Worm (Caenorhabditis elegans): ENCODE measurements around the gene ZK1067.3.

The ZK1067.3 gene

DNA sequence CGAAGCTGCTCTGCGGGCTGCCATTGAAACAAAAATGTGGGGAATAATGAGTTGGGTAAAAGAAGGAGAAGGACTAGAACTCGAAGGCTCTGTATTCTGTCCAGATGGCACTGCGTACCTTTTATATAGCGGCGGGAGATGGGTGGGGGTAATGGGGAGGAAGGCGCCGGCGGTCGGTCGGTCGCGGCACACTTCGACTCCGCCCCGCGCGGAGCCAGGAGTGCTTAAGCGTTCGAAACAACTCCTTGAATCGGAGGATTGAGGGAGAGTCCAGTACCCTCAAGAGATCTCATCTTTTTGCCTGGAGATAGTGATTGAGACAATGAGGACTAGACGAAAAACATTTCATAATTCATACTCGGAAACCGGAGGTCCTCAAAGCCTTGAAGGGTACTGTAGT is 4.1 kb downstream of the ZK1067.3 start, which contains the start of gene abu-14:
TSS of gene abu-14 (minus strand) at position 81 of the 400 bp plus-strand sequence.
- TF ChIP-seq mep-1 (tag; optimal IDR thresholded peaks at IDR 0.05) (no peak), bed-3 (GFP tag; optimal IDR thresholded peaks at IDR 0.05) (no peak), zip-8 (tag; optimal IDR thresholded peaks at IDR 0.05) (no peak), ceh-83 (GFP tag; optimal IDR thresholded peaks at IDR 0.05) (no peak), nhr-2 (tag; optimal IDR thresholded peaks at IDR 0.05) (no peak), ces-1 (GFP tag; optimal IDR thresholded peaks at IDR 0.05) (no peak), ceh-39 (tag; optimal IDR thresholded peaks at IDR 0.05) (no peak)

ce11 chrII:9231240-9231639 is 8.2 kb downstream of the ZK1067.3 start, which contains the start of gene gst-13:
Gene gst-13, plus strand, starts transcription at chrII:9231457.
- no peak for TF ChIP-seq blmp-1 (tag; optimal IDR thresholded peaks at IDR 0.05)
- no peak for TF ChIP-seq mab-5 (tag; optimal IDR thresholded peaks at IDR 0.05)
- TF ChIP-seq mep-1 (tag; optimal IDR thresholded peaks at IDR 0.05): no peak
- no peak for TF ChIP-seq bed-3 (GFP tag; optimal IDR thresholded peaks at IDR 0.05)
- no peak for TF ChIP-seq mls-2 (tag; optimal IDR thresholded peaks at IDR 0.05)
- no peak for TF ChIP-seq lsy-2 (tag; optimal IDR thresholded peaks at IDR 0.05)
- no peak for TF ChIP-seq ztf-11 (tag; optimal IDR thresholded peaks at IDR 0.05)
- no peak for TF ChIP-seq sptf-1 (tag; optimal IDR thresholded peaks at IDR 0.05)
- no peak for TF ChIP-seq elt-3 (tag; optimal IDR thresholded peaks at IDR 0.05)
- TF ChIP-seq nhr-2 (tag; optimal IDR thresholded peaks at IDR 0.05): no peak
- TF ChIP-seq nhr-76 (tag; optimal IDR thresholded peaks at IDR 0.05): no peak
- TF ChIP-seq elt-1 (tag; optimal IDR thresholded peaks at IDR 0.05; ENCODE audit: borderline replicate concordance, insufficient read depth): no peak
- TF ChIP-seq cnd-1 (tag; optimal IDR thresholded peaks at IDR 0.05): no peak
- no peak for TF ChIP-seq flh-1 (GFP tag; optimal IDR thresholded peaks at IDR 0.05)
- TF ChIP-seq ces-1 (GFP tag; optimal IDR thresholded peaks at IDR 0.05): no peak
- no peak for TF ChIP-seq lin-32 (GFP tag; optimal IDR thresholded peaks at IDR 0.05)
- TF ChIP-seq sem-2 (GFP tag; optimal IDR thresholded peaks at IDR 0.05): no peak
- no peak for TF ChIP-seq lin-13 (tag; optimal IDR thresholded peaks at IDR 0.05)
- no peak for TF ChIP-seq hlh-1 (tag; optimal IDR thresholded peaks at IDR 0.05)

- TF ChIP-seq sem-2 (GFP tag; optimal IDR thresholded peaks at IDR 0.05) (no peak), nhr-237 (tag; optimal IDR thresholded peaks at IDR 0.05) (no peak), cnd-1 (tag; optimal IDR thresholded peaks at IDR 0.05) (no peak), ham-2 (GFP tag; optimal IDR thresholded peaks at IDR 0.05) (peak; percentile 9), mls-2 (tag; optimal IDR thresholded peaks at IDR 0.05) (no peak), blmp-1 (tag; optimal IDR thresholded peaks at IDR 0.05) (peak; percentile 89), M03D4.4 (tag; optimal IDR thresholded peaks at IDR 0.05) (no peak), tbx-8 (GFP tag; optimal IDR thresholded peaks at IDR 0.05) (no peak), nhr-2 (tag; optimal IDR thresholded peaks at IDR 0.05) (no peak), zip-8 (tag; optimal IDR thresholded peaks at IDR 0.05) (no peak)
Observed at ce11 chrII:9232493-9232892, 9.4 kb downstream of the ZK1067.3 start.

- TF ChIP-seq ceh-39 (tag; optimal IDR thresholded peaks at IDR 0.05): no peak
- no peak for TF ChIP-seq blmp-1 (tag; optimal IDR thresholded peaks at IDR 0.05)
- no peak for TF ChIP-seq pha-4 (tag; optimal IDR thresholded peaks at IDR 0.05)
- no peak for TF ChIP-seq unc-120 (tag; optimal IDR thresholded peaks at IDR 0.05; ENCODE audit: poor library complexity, severe bottlenecking)
- TF ChIP-seq hlh-1 (tag; optimal IDR thresholded peaks at IDR 0.05): no peak
- no peak for TF ChIP-seq bed-3 (GFP tag; optimal IDR thresholded peaks at IDR 0.05)
- TF ChIP-seq M03D4.4 (tag; optimal IDR thresholded peaks at IDR 0.05): no peak
- no peak for TF ChIP-seq elt-1 (tag; optimal IDR thresholded peaks at IDR 0.05; ENCODE audit: borderline replicate concordance, insufficient read depth)
- TF ChIP-seq ces-1 (GFP tag; optimal IDR thresholded peaks at IDR 0.05): no peak
- no peak for TF ChIP-seq lin-13 (tag; optimal IDR thresholded peaks at IDR 0.05)
- TF ChIP-seq ceh-43 (GFP tag; optimal IDR thresholded peaks at IDR 0.05): no peak
- no peak for TF ChIP-seq ztf-11 (tag; optimal IDR thresholded peaks at IDR 0.05)
- no peak for TF ChIP-seq sptf-1 (tag; optimal IDR thresholded peaks at IDR 0.05)
- no peak for TF ChIP-seq ceh-83 (GFP tag; optimal IDR thresholded peaks at IDR 0.05)
- no peak for TF ChIP-seq unc-62 (GFP tag; optimal IDR thresholded peaks at IDR 0.05)
- no peak for TF ChIP-seq mab-5 (tag; optimal IDR thresholded peaks at IDR 0.05)
- TF ChIP-seq drap-1 (GFP tag; optimal IDR thresholded peaks at IDR 0.05): no peak
- no peak for TF ChIP-seq zip-8 (tag; optimal IDR thresholded peaks at IDR 0.05)
- TF ChIP-seq nhr-2 (tag; optimal IDR thresholded peaks at IDR 0.05): no peak
- TF ChIP-seq ham-2 (GFP tag; optimal IDR thresholded peaks at IDR 0.05): no peak
Observed at ce11 chrII:9232923-9233322, 9.9 kb downstream of the ZK1067.3 start, which contains the start of gene T26C5.2. Gene T26C5.2, plus strand, starts transcription at chrII:9233223.

DNA sequence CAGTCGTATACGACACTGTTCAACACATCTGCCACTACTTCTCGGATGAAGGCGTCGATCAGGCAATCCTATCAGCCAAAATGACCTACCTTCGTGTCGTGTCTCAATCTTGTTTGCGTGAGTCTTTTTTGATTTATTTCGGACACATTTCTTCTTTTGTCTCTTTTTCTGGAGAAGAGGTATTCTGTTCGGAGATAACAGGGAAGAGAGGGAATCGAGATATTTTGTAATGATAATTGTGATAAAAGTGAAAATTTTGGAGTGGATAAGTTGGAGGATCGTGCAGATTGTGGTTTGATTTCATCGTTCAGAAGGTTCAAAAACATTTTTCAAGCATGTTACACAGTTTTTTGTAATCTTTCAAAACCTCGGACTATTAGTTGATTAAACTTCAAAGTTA is 10.7 kb downstream of the ZK1067.3 start:
- TF ChIP-seq nhr-76 (tag; optimal IDR thresholded peaks at IDR 0.05): no peak
- TF ChIP-seq mls-2 (tag; optimal IDR thresholded peaks at IDR 0.05): no peak
- TF ChIP-seq elt-1 (tag; optimal IDR thresholded peaks at IDR 0.05; ENCODE audit: borderline replicate concordance, insufficient read depth): no peak
- TF ChIP-seq ceh-83 (GFP tag; optimal IDR thresholded peaks at IDR 0.05): no peak
- no peak for TF ChIP-seq ham-2 (GFP tag; optimal IDR thresholded peaks at IDR 0.05)
- no peak for TF ChIP-seq lin-13 (tag; optimal IDR thresholded peaks at IDR 0.05)
- TF ChIP-seq ceh-43 (GFP tag; optimal IDR thresholded peaks at IDR 0.05): no peak
- TF ChIP-seq unc-39 (tag; optimal IDR thresholded peaks at IDR 0.05): no peak
- TF ChIP-seq lsy-2 (tag; optimal IDR thresholded peaks at IDR 0.05): no peak
- TF ChIP-seq nhr-237 (tag; optimal IDR thresholded peaks at IDR 0.05): no peak
- no peak for TF ChIP-seq sem-2 (GFP tag; optimal IDR thresholded peaks at IDR 0.05)
- no peak for TF ChIP-seq nhr-12 (tag; optimal IDR thresholded peaks at IDR 0.05)
- TF ChIP-seq ceh-39 (tag; optimal IDR thresholded peaks at IDR 0.05): no peak
- no peak for TF ChIP-seq zip-8 (tag; optimal IDR thresholded peaks at IDR 0.05)
- TF ChIP-seq mab-5 (tag; optimal IDR thresholded peaks at IDR 0.05): no peak
- TF ChIP-seq snpc-4 (tag; optimal IDR thresholded peaks at IDR 0.05): no peak
